Fruit fly (Drosophila melanogaster) whole organism, embryonic: Measurements from ENCODE around the gene tst.

Experiments used
- Abd-B ChIP-seq: fragments of 200-800 bp; sonication (Bioruptor generic); optimal IDR thresholded peaks from 2 replicates; lab custom pipeline; 2018; ENCODE audit warnings: missing biosample characterization, mild to moderate bottlenecking, missing genetic modification characterization, moderate library complexity
- Ada2b ChIP-seq: fragments of 200-800 bp; sonication (Bioruptor generic); IDR thresholded peaks from 2 replicates; pipeline ENCODE4 v1.3.6; 2022; ENCODE audit warnings: missing biosample characterization, missing genetic modification characterization
- Adf1 ChIP-seq: fragments of 200-800 bp; sonication (Bioruptor generic); IDR thresholded peaks from 2 replicates; pipeline ENCODE4 v1.3.6; 2022; ENCODE audit warnings: missing biosample characterization, missing genetic modification characterization
- B-H1 ChIP-seq: fragments of 200-800 bp; sonication (Bioruptor generic); IDR thresholded peaks from 3 replicates; pipeline ENCODE4 v1.3.6; 2022; ENCODE audit warnings: missing biosample characterization, missing genetic modification characterization
- CG10147 ChIP-seq: fragments of 200-800 bp; sonication (Bioruptor generic); optimal IDR thresholded peaks from 2 replicates; lab custom pipeline; 2019; ENCODE audit warnings: missing biosample characterization, mild to moderate bottlenecking, missing genetic modification characterization, moderate library complexity
- CG10267 ChIP-seq: fragments of 200-800 bp; sonication (Bioruptor generic); optimal IDR thresholded peaks from 2 replicates; lab custom pipeline; 2018; ENCODE audit warnings: missing biosample characterization, mild to moderate bottlenecking, missing genetic modification characterization, moderate library complexity
- CG12769 ChIP-seq: fragments of 200-800 bp; sonication (Bioruptor generic); optimal IDR thresholded peaks from 2 replicates; lab custom pipeline; 2019; ENCODE audit warnings: missing biosample characterization, mild to moderate bottlenecking, missing genetic modification characterization, moderate library complexity
- CG13287 ChIP-seq: fragments of 200-800 bp; sonication (Bioruptor generic); IDR thresholded peaks from 2 replicates; pipeline ENCODE4 v1.3.6; 2022; ENCODE audit warnings: missing biosample characterization, missing genetic modification characterization; ENCODE audit not compliant: partially characterized antibody
- CG14860 ChIP-seq: fragments of 200-800 bp; sonication (Bioruptor generic); IDR thresholded peaks from 3 replicates; pipeline ENCODE4 v1.3.6; 2022; ENCODE audit warnings: missing biosample characterization, missing genetic modification characterization; ENCODE audit not compliant: partially characterized antibody
- CG15514 ChIP-seq: fragments of 200-800 bp; sonication (Bioruptor generic); optimal IDR thresholded peaks from 3 replicates; lab custom pipeline; 2017; ENCODE audit warnings: missing biosample characterization, missing genetic modification characterization, mild to moderate bottlenecking, moderate library complexity, missing genetic modification reagents
- CG1647 ChIP-seq: fragments of 200-800 bp; sonication (Bioruptor generic); optimal IDR thresholded peaks from 3 replicates; lab custom pipeline; 2016; ENCODE audit warnings: missing biosample characterization, missing genetic modification characterization
- CG17361 ChIP-seq: fragments of 200-800 bp; sonication (Bioruptor generic); IDR thresholded peaks from 3 replicates; pipeline ENCODE4 v1.3.6; 2022; ENCODE audit warnings: missing biosample characterization, missing genetic modification characterization
- CG17912 ChIP-seq: fragments of 200-800 bp; sonication (Bioruptor generic); optimal IDR thresholded peaks from 2 replicates; lab custom pipeline; 2018; ENCODE audit warnings: missing biosample characterization, mild to moderate bottlenecking, missing genetic modification characterization
- CG2120 ChIP-seq: fragments of 200-800 bp; sonication (Bioruptor generic); optimal IDR thresholded peaks from 3 replicates; lab custom pipeline; 2016; ENCODE audit warnings: missing biosample characterization, missing genetic modification characterization
- CG2712 ChIP-seq: fragments of 200-800 bp; optimal IDR thresholded peaks from 3 replicates; lab custom pipeline; 2019; ENCODE audit warnings: missing biosample characterization, mild to moderate bottlenecking, missing genetic modification characterization, moderate library complexity
- CG30403 ChIP-seq: fragments of 200-800 bp; sonication (Bioruptor generic); optimal IDR thresholded peaks from 3 replicates; lab custom pipeline; 2016; ENCODE audit warnings: missing biosample characterization, missing genetic modification characterization
- CG34422 ChIP-seq: fragments of 200-800 bp; sonication (Bioruptor generic); IDR thresholded peaks from 3 replicates; pipeline ENCODE4 v1.3.6; 2022; ENCODE audit warnings: missing biosample characterization, missing genetic modification characterization
- CG6689 ChIP-seq: fragments of 200-800 bp; sonication (Bioruptor generic); IDR thresholded peaks from 2 replicates; pipeline ENCODE4 v1.3.6; 2022; ENCODE audit warnings: missing biosample characterization, missing genetic modification characterization
- CG6791 ChIP-seq: fragments of 200-800 bp; sonication (Bioruptor generic); IDR thresholded peaks from 3 replicates; pipeline ENCODE4 v1.3.6; 2022; ENCODE audit warnings: missing biosample characterization, missing genetic modification characterization; ENCODE audit not compliant: partially characterized antibody
- CG7839 ChIP-seq: fragments of 200-800 bp; sonication (Bioruptor generic); optimal IDR thresholded peaks from 3 replicates; lab custom pipeline; 2018; ENCODE audit warnings: missing biosample characterization, mild to moderate bottlenecking, missing genetic modification characterization, moderate library complexity
- CG8388 ChIP-seq: fragments of 200-800 bp; sonication (Bioruptor generic); optimal IDR thresholded peaks from 2 replicates; lab custom pipeline; 2019; ENCODE audit warnings: missing biosample characterization, mild to moderate bottlenecking, missing genetic modification characterization, moderate library complexity
- CG9797 ChIP-seq: fragments of 200-800 bp; sonication (Bioruptor generic); optimal IDR thresholded peaks from 3 replicates; lab custom pipeline; 2018; ENCODE audit warnings: missing biosample characterization, mild to moderate bottlenecking, missing genetic modification characterization
- Dek ChIP-seq: fragments of 200-800 bp; sonication (Bioruptor generic); optimal IDR thresholded peaks from 3 replicates; lab custom pipeline; 2019; ENCODE audit warnings: missing biosample characterization, mild to moderate bottlenecking, missing genetic modification characterization, moderate library complexity
- HmgZ ChIP-seq: fragments of 200-800 bp; sonication (Bioruptor generic); optimal IDR thresholded peaks from 2 replicates; lab custom pipeline; 2018; ENCODE audit warnings: missing biosample characterization, mild to moderate bottlenecking, missing genetic modification characterization
- Hr51 ChIP-seq, 2 experiments: fragments of 200-800 bp; sonication (Bioruptor generic); optimal IDR thresholded peaks; 2 replicates in 1 of 2; 3 replicates in 1 of 2; lab custom pipeline; 2016 to 2018; ENCODE audit warnings: missing biosample characterization in 2 of 2, missing genetic modification characterization in 2 of 2, mild to moderate bottlenecking in 1 of 2, moderate library complexity in 1 of 2
- Hsf ChIP-seq: fragments of 200-800 bp; sonication (Bioruptor generic); optimal IDR thresholded peaks from 3 replicates; lab custom pipeline; 2016; ENCODE audit warnings: missing biosample characterization, missing genetic modification characterization
- Jarid2 ChIP-seq: fragments of 200-800 bp; sonication (Bioruptor generic); optimal IDR thresholded peaks from 3 replicates; lab custom pipeline; 2017; ENCODE audit warnings: mild to moderate bottlenecking, missing biosample characterization, missing genetic modification reagents, missing genetic modification characterization
- Med ChIP-seq: fragments of 200-800 bp; sonication (Bioruptor generic); peaks from one replicate; lab custom pipeline; 2016; ENCODE audit warnings: missing biosample characterization, missing genetic modification characterization, mild to moderate bottlenecking, inconsistent platforms, moderate library complexity
- NC2β ChIP-seq: fragments of 200-800 bp; sonication (Bioruptor generic); optimal IDR thresholded peaks from 2 replicates; lab custom pipeline; 2016; ENCODE audit warnings: missing biosample characterization, missing genetic modification characterization
- Scr ChIP-seq: fragments of 200-800 bp; sonication (Bioruptor generic); IDR thresholded peaks from 2 replicates; pipeline ENCODE4 v1.3.6; 2022; ENCODE audit warnings: missing biosample characterization, missing genetic modification characterization; ENCODE audit not compliant: partially characterized antibody
- Sin3A ChIP-seq: fragments of >200 bp; optimal IDR thresholded peaks from 2 replicates; lab custom pipeline; 2018
- Vsx1 ChIP-seq: fragments of 200-800 bp; sonication (Bioruptor generic); optimal IDR thresholded peaks from 2 replicates; lab custom pipeline; 2017; ENCODE audit warnings: missing biosample characterization, mild to moderate bottlenecking, missing genetic modification characterization, missing genetic modification reagents
- aop ChIP-seq: fragments of 200-800 bp; sonication (Bioruptor generic); IDR thresholded peaks from 2 replicates; pipeline ENCODE4 v1.3.6; 2022; ENCODE audit warnings: missing biosample characterization, missing genetic modification characterization
- az2 ChIP-seq: fragments of 200-800 bp; sonication (Bioruptor generic); optimal IDR thresholded peaks from 3 replicates; lab custom pipeline; 2016; ENCODE audit warnings: missing biosample characterization, missing genetic modification characterization
- eve ChIP-seq, 2 experiments: fragments of >200 bp; optimal IDR thresholded peaks; 2 replicates each; lab custom pipeline; 2017; ENCODE audit warnings: missing biosample characterization in 2 of 2, missing genetic modification characterization in 2 of 2
- ewg ChIP-seq: fragments of 200-800 bp; sonication (Bioruptor generic); optimal IDR thresholded peaks from 3 replicates; lab custom pipeline; 2017; ENCODE audit warnings: mild to moderate bottlenecking, missing biosample characterization, missing genetic modification reagents, missing genetic modification characterization
- ind ChIP-seq: fragments of 200-800 bp; sonication (Bioruptor generic); optimal IDR thresholded peaks from 3 replicates; lab custom pipeline; 2016; ENCODE audit warnings: missing biosample characterization, missing genetic modification characterization
- lab ChIP-seq: fragments of 200-800 bp; sonication (Bioruptor generic); optimal IDR thresholded peaks from 3 replicates; lab custom pipeline; 2017; ENCODE audit warnings: missing biosample characterization, missing genetic modification characterization, mild to moderate bottlenecking, moderate library complexity, missing genetic modification reagents
- nom ChIP-seq: fragments of 200-800 bp; sonication (Bioruptor generic); optimal IDR thresholded peaks from 2 replicates; lab custom pipeline; 2017; ENCODE audit warnings: missing biosample characterization, missing genetic modification characterization, mild to moderate bottlenecking, moderate library complexity, missing genetic modification reagents
- pan ChIP-seq, 4 experiments: fragments of >200 bp in 3 of 4; fragments of 200-800 bp in 1 of 4; sonication (Bioruptor generic) in 1 of 4; optimal IDR thresholded peaks in 3 of 4; IDR thresholded peaks in 1 of 4; 2 replicates each; pipeline versions ENCODE4 v1.3.6 to Lab custom; 2017 to 2022; ENCODE audit warnings: missing biosample characterization in 2 of 4, missing genetic modification characterization in 2 of 4, mixed read lengths in 1 of 4
- phol ChIP-seq: fragments of 200-800 bp; sonication (Bioruptor generic); optimal IDR thresholded peaks from 3 replicates; lab custom pipeline; 2018; ENCODE audit warnings: missing biosample characterization, mild to moderate bottlenecking, missing genetic modification characterization, moderate library complexity
- prd ChIP-seq, 3 experiments: fragments of >200 bp in 2 of 3; fragments of 200-800 bp in 1 of 3; sonication (Bioruptor generic) in 1 of 3; optimal IDR thresholded peaks in 2 of 3; IDR thresholded peaks in 1 of 3; 2 replicates in 2 of 3; 3 replicates in 1 of 3; pipeline versions ENCODE4 v1.3.6 to Lab custom; 2017 to 2022; ENCODE audit warnings: missing biosample characterization in 1 of 3, missing genetic modification characterization in 1 of 3
- sd ChIP-seq: fragments of 200-800 bp; sonication (Bioruptor generic); optimal IDR thresholded peaks from 3 replicates; lab custom pipeline; 2018; ENCODE audit warnings: missing biosample characterization, mild to moderate bottlenecking, missing genetic modification characterization, moderate library complexity
- ssp ChIP-seq: fragments of 200-800 bp; sonication (Bioruptor generic); IDR thresholded peaks from 2 replicates; pipeline ENCODE4 v1.3.6; 2022; ENCODE audit warnings: missing biosample characterization, missing genetic modification characterization
- tin ChIP-seq: fragments of 200-800 bp; sonication (Bioruptor generic); optimal IDR thresholded peaks from 3 replicates; lab custom pipeline; 2016; ENCODE audit warnings: missing biosample characterization, missing genetic modification characterization
- toy ChIP-seq: fragments of 200-800 bp; sonication (Bioruptor generic); IDR thresholded peaks from 2 replicates; pipeline ENCODE4 v1.3.6; 2022; ENCODE audit warnings: missing biosample characterization, missing genetic modification characterization
- trh ChIP-seq: fragments of 200-800 bp; sonication (Bioruptor generic); optimal IDR thresholded peaks from 2 replicates; lab custom pipeline; 2016; ENCODE audit warnings: missing biosample characterization, missing genetic modification characterization
- zfh2 ChIP-seq: fragments of 200-800 bp; sonication (Bioruptor generic); optimal IDR thresholded peaks from 2 replicates; lab custom pipeline; 2016; ENCODE audit warnings: missing biosample characterization, missing genetic modification characterization

The tst gene

DNA sequence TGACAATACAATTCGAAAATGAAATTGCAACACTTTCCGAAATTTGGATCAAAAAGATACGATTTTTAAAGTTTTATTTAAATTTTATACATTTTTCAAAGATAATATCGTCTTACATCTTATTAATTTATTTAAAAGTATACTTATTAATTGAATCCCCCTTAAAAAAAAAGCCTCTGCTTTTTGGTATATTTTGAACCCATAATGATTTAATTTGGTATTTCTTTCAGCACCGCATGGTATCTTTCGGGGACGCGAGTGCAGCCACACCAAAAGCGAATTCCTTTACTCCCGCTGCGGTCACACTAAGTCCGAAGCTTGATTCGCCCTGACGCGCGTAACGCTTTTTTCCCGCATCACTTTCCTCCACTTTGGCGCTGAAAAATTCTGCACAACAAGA is 47.6 kb upstream of the tst start (continued):
- TF ChIP-seq CG17912 = no peak
- peak; percentile 27 for TF ChIP-seq Abd-B (GFP tag; lab: Kevin White, UChicago)
- peak; percentile 59; the same call in 1 of the 3 replicates for TF ChIP-seq CG6791
- peak; percentile 37 for TF ChIP-seq Sin3A (lab: Kevin White, UChicago)
- TF ChIP-seq CG13287 (GFP tag; lab: Robert Waterston, UW) = peak; percentile 69
- peak; percentile 37 for TF ChIP-seq Hsf (GFP tag; lab: Kevin White, UChicago)
- peak; percentile 77 for TF ChIP-seq CG15514 (GFP tag; lab: Kevin White, UChicago)
- TF ChIP-seq CG10147 = peak; percentile 1
- TF ChIP-seq tin (GFP tag; lab: Kevin White, UChicago) = peak; percentile 7
- TF ChIP-seq CG34422 (GFP tag; lab: Robert Waterston, UW) = 0 out of 3 replicates have a peak, but pooled peaks have one; percentile 20
- no peak for TF ChIP-seq CG14860 (GFP tag; lab: Robert Waterston, UW)
- TF ChIP-seq Scr (GFP tag; lab: Robert Waterston, UW) = peak; percentile 31; the same call in 1 of the 2 replicates
- no peak for TF ChIP-seq pan (optimal IDR thresholded peaks at IDR 0.05; lab: Kevin White, UChicago)
- TF ChIP-seq pan (GFP tag; optimal IDR thresholded peaks at IDR 0.05 in 1 of 2, IDR thresholded peaks at IDR 0.05 in 1 of 2) = peak in 1 of 2 experiments; percentile 43
- no peak for TF ChIP-seq CG6689 (GFP tag; lab: Robert Waterston, UW)
- no peak for TF ChIP-seq prd (optimal IDR thresholded peaks at IDR 0.05; lab: Kevin White, UChicago)
- TF ChIP-seq prd (GFP tag; IDR thresholded peaks at IDR 0.05; lab: Robert Waterston, UW) = peak; percentile 36; the same call in 1 of the 3 replicates
- TF ChIP-seq trh = peak; percentile 40
- peak; percentile 53 for TF ChIP-seq CG2120 (GFP tag; lab: Kevin White, UChicago)
- TF ChIP-seq ewg (GFP tag; lab: Kevin White, UChicago) = peak; percentile 60
- TF ChIP-seq toy (GFP tag; lab: Robert Waterston, UW) = no peak
- TF ChIP-seq NC2β (GFP tag; lab: Kevin White, UChicago) = no peak
- TF ChIP-seq CG9797 (GFP tag; lab: Kevin White, UChicago) = peak; percentile 95
- TF ChIP-seq az2 (GFP tag; lab: Kevin White, UChicago) = peak; percentile 15
- TF ChIP-seq ind (GFP tag; lab: Kevin White, UChicago) = peak; percentile 18
- peak; percentile 47; the same call in 1 of the 2 replicates for TF ChIP-seq ssp (GFP tag; lab: Robert Waterston, UW)
- peak; percentile 12 for TF ChIP-seq HmgZ (tag; lab: Kevin White, UChicago)
- peak; percentile 90 for TF ChIP-seq sd (tag; lab: Kevin White, UChicago)
- peak; percentile 35 for TF ChIP-seq phol
- peak; percentile 43 for TF ChIP-seq CG10267 (tag; lab: Kevin White, UChicago)
- TF ChIP-seq Dek (tag; lab: Kevin White, UChicago) = peak; percentile 46
- TF ChIP-seq CG2712 (tag; lab: Kevin White, UChicago) = peak; percentile 52
- peak; percentile 29 for TF ChIP-seq CG1647
- peak; percentile 30 for TF ChIP-seq zfh2 (GFP tag; lab: Kevin White, UChicago)
- no peak for TF ChIP-seq aop
- peak; percentile 26 for TF ChIP-seq Vsx1
- TF ChIP-seq Jarid2 (GFP tag; lab: Kevin White, UChicago) = peak; percentile 52
- TF ChIP-seq Adf1 = peak; percentile 13; the same call in 1 of the 2 replicates
- TF ChIP-seq lab (GFP tag; lab: Kevin White, UChicago) = peak; percentile 25
- peak; percentile 30 for TF ChIP-seq nom (GFP tag; lab: Kevin White, UChicago)
- peak; percentile 60; the same call in 2 of the 3 replicates for TF ChIP-seq CG17361
- peak; percentile 22 for TF ChIP-seq CG12769
- TF ChIP-seq CG8388 (GFP tag; lab: Kevin White, UChicago) = peak; percentile 3
- TF ChIP-seq Hr51 (GFP tag; optimal IDR thresholded peaks at IDR 0.05; lab: Kevin White, UChicago) = peak in 1 of 2 experiments; percentile 21
- no peak for TF ChIP-seq eve (GFP tag; optimal IDR thresholded peaks at IDR 0.05; lab: Kevin White, UChicago)
- TF ChIP-seq B-H1 (GFP tag; lab: Robert Waterston, UW) = peak; percentile 18; the same call in 1 of the 3 replicates
- peak; percentile 59 for TF ChIP-seq CG30403
- peak; percentile 87 for TF ChIP-seq Med (GFP tag; lab: Kevin White, UChicago)
- peak; percentile 43 for TF ChIP-seq CG7839
- 0 out of 2 replicates have a peak, but pooled peaks have one; percentile 9 for TF ChIP-seq Ada2b
